Worm (Caenorhabditis elegans): ENCODE measurements around the gene eat-17.

The eat-17 gene

DNA sequence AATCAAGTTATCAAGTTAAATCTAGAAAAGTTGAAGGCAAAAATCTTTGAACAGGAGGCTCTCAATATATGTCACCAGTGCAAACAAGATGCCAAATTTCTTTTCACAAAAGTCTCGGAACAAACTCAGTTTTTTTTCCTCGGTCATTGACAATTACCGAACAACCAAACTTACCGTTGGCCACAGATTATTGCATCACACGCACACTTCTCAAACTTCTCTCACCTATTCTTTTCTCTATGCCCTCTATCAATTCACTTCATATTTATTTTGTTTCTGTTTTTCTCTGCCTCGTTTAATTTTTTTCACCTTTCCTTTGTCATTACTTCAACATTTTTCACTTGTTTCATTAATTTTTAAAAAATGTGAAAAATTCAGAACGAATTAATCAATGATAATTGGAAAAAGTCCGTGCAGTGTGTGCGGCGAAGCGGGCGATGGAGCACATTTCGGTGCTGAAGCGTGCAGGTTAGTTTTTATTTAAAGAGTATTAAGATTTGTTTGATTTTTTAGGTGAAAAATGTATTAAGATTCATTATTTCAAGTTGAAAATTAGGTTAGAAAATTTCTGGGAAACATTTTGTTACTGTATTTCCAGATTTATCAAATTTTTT, 61.9 kb downstream of the eat-17 start, which contains the start of gene nhr-28:
nhr-28 (plus strand) TSS at position 379 of the 614 bp plus-strand sequence.
- peak; percentile 29 for TF ChIP-seq blmp-1 (tag; optimal IDR thresholded peaks at IDR 0.05)
- TF ChIP-seq lin-14 (GFP tag; optimal IDR thresholded peaks at IDR 0.05) = peak; percentile 38
- TF ChIP-seq lin-13 (GFP tag; optimal IDR thresholded peaks at IDR 0.05) = no peak
- TF ChIP-seq tbx-2 (tag; optimal IDR thresholded peaks at IDR 0.05) = no peak
- TF ChIP-seq pax-3 (tag; optimal IDR thresholded peaks at IDR 0.05) = no peak
- no peak for TF ChIP-seq jun-1 (tag; optimal IDR thresholded peaks at IDR 0.05)
- TF ChIP-seq snu-23 (GFP tag; optimal IDR thresholded peaks at IDR 0.05) = peak; percentile 5
- peak; percentile 61 for TF ChIP-seq nhr-85 (tag)
- peak in 1 of 2 experiments; percentile 17 for TF ChIP-seq lsy-2 (tag; optimal IDR thresholded peaks at IDR 0.05)
- peak; percentile 16 for TF ChIP-seq nhr-237 (tag; optimal IDR thresholded peaks at IDR 0.05)

DNA sequence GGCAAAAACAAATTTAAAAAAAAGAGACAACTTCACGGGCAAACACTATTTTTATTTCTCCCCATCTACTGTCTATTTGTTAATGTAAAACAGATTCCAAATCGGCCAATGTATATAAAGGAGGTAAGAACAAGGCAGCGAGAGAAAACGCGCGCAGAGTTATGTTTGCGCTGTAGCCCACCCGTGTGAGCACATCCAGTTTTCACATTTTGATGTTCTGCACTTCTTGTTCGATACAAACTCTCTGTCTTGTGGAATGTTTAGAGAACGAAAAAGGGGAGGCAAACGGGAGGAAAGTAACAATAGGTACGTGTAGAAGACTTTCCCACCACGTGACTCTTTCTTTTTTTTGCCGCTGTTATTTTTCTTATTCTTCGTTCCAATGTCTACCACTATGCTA, 64.1 kb downstream of the eat-17 start:
- peak in 1 of 2 experiments; percentile 43 for TF ChIP-seq lin-35 (GFP tag; optimal IDR thresholded peaks at IDR 0.05)
- peak; percentile 59 for TF ChIP-seq tbx-2 (tag; optimal IDR thresholded peaks at IDR 0.05)
- no peak for TF ChIP-seq isw-1 (GFP tag; IDR thresholded peaks at IDR 0.05)
- no peak for TF ChIP-seq C34B4.2 (tag; optimal IDR thresholded peaks at IDR 0.05)
- no peak for TF ChIP-seq egl-27 (tag; optimal IDR thresholded peaks at IDR 0.05)
- no peak for TF ChIP-seq swsn-7 (tag; optimal IDR thresholded peaks at IDR 0.05)
- TF ChIP-seq irx-1 (tag; optimal IDR thresholded peaks at IDR 0.05) = no peak
- TF ChIP-seq dsc-1 (tag; optimal IDR thresholded peaks at IDR 0.05) = no peak
- no peak for TF ChIP-seq nhr-28 (tag; optimal IDR thresholded peaks at IDR 0.05)
- TF ChIP-seq unc-98 (GFP tag; IDR thresholded peaks at IDR 0.05) = no peak
- TF ChIP-seq nhr-47 (tag; optimal IDR thresholded peaks at IDR 0.05) = no peak
- no peak for TF ChIP-seq snu-23 (GFP tag; optimal IDR thresholded peaks at IDR 0.05)
- no peak for TF ChIP-seq pqm-1 (tag; optimal IDR thresholded peaks at IDR 0.05)
- TF ChIP-seq rnt-1 (tag; optimal IDR thresholded peaks at IDR 0.05) = no peak
- no peak for TF ChIP-seq pag-3 (tag; optimal IDR thresholded peaks at IDR 0.05; ENCODE audit: borderline replicate concordance, insufficient read depth)
- no peak for TF ChIP-seq ztf-11 (tag; optimal IDR thresholded peaks at IDR 0.05)
- no peak for TF ChIP-seq lir-3 (tag; optimal IDR thresholded peaks at IDR 0.05; ENCODE audit: poor library complexity)
- no peak for TF ChIP-seq aly-2 (tag; optimal IDR thresholded peaks at IDR 0.05)
- no peak for TF ChIP-seq mef-2 (tag; optimal IDR thresholded peaks at IDR 0.05)
- TF ChIP-seq lin-39 (tag; optimal IDR thresholded peaks at IDR 0.05) = no peak
- peak; percentile 33 for TF ChIP-seq nhr-20 (tag; optimal IDR thresholded peaks at IDR 0.05)
- TF ChIP-seq pax-3 (tag; optimal IDR thresholded peaks at IDR 0.05) = no peak
- no peak for TF ChIP-seq vab-15 (tag; optimal IDR thresholded peaks at IDR 0.05)
- no peak for TF ChIP-seq nhr-76 (tag; optimal IDR thresholded peaks at IDR 0.05)
- TF ChIP-seq unc-62 (GFP tag; optimal IDR thresholded peaks at IDR 0.05) = no peak
- TF ChIP-seq unc-86 (tag; optimal IDR thresholded peaks at IDR 0.05) = no peak
- peak in 1 of 2 experiments; percentile 42 for TF ChIP-seq mdl-1 (tag; optimal IDR thresholded peaks at IDR 0.05)
- peak; percentile 33 for TF ChIP-seq lin-14 (GFP tag; optimal IDR thresholded peaks at IDR 0.05)
- no peak for TF ChIP-seq hpl-2 (GFP tag; optimal IDR thresholded peaks at IDR 0.05)
- no peak for TF ChIP-seq ceh-88 (GFP tag; IDR thresholded peaks at IDR 0.05)
- no peak for TF ChIP-seq sup-37 (GFP tag; optimal IDR thresholded peaks at IDR 0.05)
- TF ChIP-seq nhr-19 (GFP tag; conservative IDR thresholded peaks at IDR 0.05) = no peak; the same call in 1 of the 2 replicates
- TF ChIP-seq ama-1 (optimal IDR thresholded peaks at IDR 0.05) = no peak
- no peak for TF ChIP-seq C04F5.9 (tag; optimal IDR thresholded peaks at IDR 0.05)
- TF ChIP-seq efl-1 (optimal IDR thresholded peaks at IDR 0.05) = no peak
- TF ChIP-seq efl-1 (GFP tag; optimal IDR thresholded peaks at IDR 0.05 in 1 of 2) = no peak
- peak; percentile 46 for TF ChIP-seq nhr-85 (tag)
- TF ChIP-seq elt-2 (tag; optimal IDR thresholded peaks at IDR 0.05) = no peak
- no peak for TF ChIP-seq alr-1 (tag; optimal IDR thresholded peaks at IDR 0.05; ENCODE audit: borderline replicate concordance)
- TF ChIP-seq skn-1 (tag; optimal IDR thresholded peaks at IDR 0.05) = no peak

Data from whole organism, L1 larva.